Worm (Caenorhabditis elegans) whole organism, young adult: Measurements from ENCODE around the gene R102.2.

Experiments used
- D2030.7 ChIP-seq: fragments of 200-800 bp; sonication (Bioruptor generic); IDR thresholded peaks from 2 replicates; pipeline ENCODE4 v1.3.6; 2022; ENCODE audit warnings: missing genetic modification reagents, missing genetic modification characterization, missing compliant biosample characterization
- F22D6.2 ChIP-seq: sonication (generic microtip); optimal IDR thresholded peaks from 2 replicates; lab custom pipeline; 2016; ENCODE audit warnings: mild to moderate bottlenecking, missing genetic modification characterization, missing compliant biosample characterization
- F23B12.7 ChIP-seq: sonication (generic microtip); optimal IDR thresholded peaks from 2 replicates; lab custom pipeline; 2017; ENCODE audit warnings: missing genetic modification characterization, mild to moderate bottlenecking, missing compliant biosample characterization, antibody characterized with exemption, moderate library complexity; ENCODE audit not compliant: insufficient read depth
- F37B4.10 ChIP-seq: fragments of 200-800 bp; sonication (Bioruptor generic); IDR thresholded peaks from 2 replicates; pipeline ENCODE4 v1.3.6; 2022; ENCODE audit warnings: missing genetic modification characterization, missing compliant biosample characterization
- F57A8.1 ChIP-seq: fragments of 200-800 bp; sonication (Bioruptor generic); optimal IDR thresholded peaks from 2 replicates; lab custom pipeline; 2018; ENCODE audit warnings: mild to moderate bottlenecking, missing genetic modification characterization, moderate library complexity, missing compliant biosample characterization
- Y67H2A.10 ChIP-seq: fragments of 200-800 bp; sonication (Bioruptor generic); conservative IDR thresholded peaks from 2 replicates; pipeline ENCODE4 v1.3.6; 2022; ENCODE audit warnings: missing genetic modification reagents, missing genetic modification characterization, missing compliant biosample characterization
- Y79H2A.3 ChIP-seq: fragments of 200-800 bp; sonication (Bioruptor generic); conservative IDR thresholded peaks from 2 replicates; pipeline ENCODE4 v1.3.6; 2022; ENCODE audit warnings: missing genetic modification reagents, missing genetic modification characterization, missing compliant biosample characterization
- aptf-2 ChIP-seq: fragments of 200-800 bp; sonication (Bioruptor generic); conservative IDR thresholded peaks from 2 replicates; pipeline ENCODE4 v1.3.6; 2022; ENCODE audit warnings: missing genetic modification reagents, missing genetic modification characterization, missing compliant biosample characterization
- ceh-100 ChIP-seq: fragments of 200-800 bp; sonication (Bioruptor generic); IDR thresholded peaks from 2 replicates; pipeline ENCODE4 v1.3.6; 2022; ENCODE audit warnings: missing genetic modification reagents, missing genetic modification characterization, missing compliant biosample characterization
- ceh-27 ChIP-seq: fragments of 200-800 bp; sonication (Bioruptor generic); optimal IDR thresholded peaks from 2 replicates; lab custom pipeline; 2018; ENCODE audit warnings: mild to moderate bottlenecking, missing genetic modification characterization, moderate library complexity, missing compliant biosample characterization
- ceh-40 ChIP-seq: fragments of 200-800 bp; sonication (Bioruptor generic); IDR thresholded peaks from 2 replicates; pipeline ENCODE4 v1.3.6; 2022; ENCODE audit warnings: missing genetic modification characterization, missing compliant biosample characterization
- ceh-58 ChIP-seq: fragments of 200-800 bp; sonication (Bioruptor generic); IDR thresholded peaks from 2 replicates; pipeline ENCODE4 v1.3.6; 2022; ENCODE audit warnings: missing genetic modification characterization, missing compliant biosample characterization
- ceh-79 ChIP-seq: sonication (generic microtip); optimal IDR thresholded peaks from 2 replicates; lab custom pipeline; 2017; ENCODE audit warnings: mild to moderate bottlenecking, missing genetic modification characterization, missing compliant biosample characterization
- dox-1 ChIP-seq: fragments of 200-800 bp; sonication (Bioruptor generic); IDR thresholded peaks from 2 replicates; pipeline ENCODE4 v1.3.6; 2022; ENCODE audit warnings: missing genetic modification reagents, missing genetic modification characterization, missing compliant biosample characterization
- egl-44 ChIP-seq: fragments of 200-800 bp; sonication (Bioruptor generic); IDR thresholded peaks from 2 replicates; pipeline ENCODE4 v1.3.6; 2022; ENCODE audit warnings: missing genetic modification reagents, missing genetic modification characterization, missing compliant biosample characterization
- ekl-4 ChIP-seq: fragments of 200-800 bp; sonication (Bioruptor generic); IDR thresholded peaks from 2 replicates; pipeline ENCODE4 v1.3.6; 2022; ENCODE audit warnings: missing genetic modification reagents, missing genetic modification characterization, missing compliant biosample characterization
- him-1 ChIP-seq: sonication (generic microtip); optimal IDR thresholded peaks from 2 replicates; lab custom pipeline; 2016; ENCODE audit warnings: missing genotype, missing genetic modification reagents, missing genetic modification characterization, missing compliant biosample characterization
- hmg-20 ChIP-seq: fragments of 200-800 bp; sonication (Bioruptor generic); IDR thresholded peaks from 2 replicates; pipeline ENCODE4 v1.3.6; 2022; ENCODE audit warnings: missing genetic modification reagents, missing genetic modification characterization, missing compliant biosample characterization
- lin-35 ChIP-seq, 3 experiments: fragments of 150-350 bp in 2 of 3; sonication (generic microtip) in 1 of 3; optimal IDR thresholded peaks; 2 replicates each; lab custom pipeline; 2014 to 2018; ENCODE audit warnings: missing biosample characterization in 3 of 3, missing genetic modification characterization in 3 of 3, missing genetic modification reagents in 3 of 3
- madf-10 ChIP-seq: sonication (generic microtip); optimal IDR thresholded peaks from 2 replicates; lab custom pipeline; 2016; ENCODE audit warnings: mild to moderate bottlenecking, missing genetic modification characterization, missing compliant biosample characterization
- madf-3 ChIP-seq: fragments of 200-800 bp; sonication (Bioruptor generic); IDR thresholded peaks from 2 replicates; pipeline ENCODE4 v1.3.6; 2022; ENCODE audit warnings: missing genetic modification reagents, missing genetic modification characterization, missing compliant biosample characterization
- mcd-1 ChIP-seq: fragments of 200-800 bp; sonication (Bioruptor generic); IDR thresholded peaks from 2 replicates; pipeline ENCODE4 v1.3.6; 2022; ENCODE audit warnings: missing genetic modification reagents, missing genetic modification characterization, missing compliant biosample characterization
- mel-28 ChIP-seq: sonication (generic microtip); optimal IDR thresholded peaks from 2 replicates; lab custom pipeline; 2016; ENCODE audit warnings: borderline replicate concordance, mild to moderate bottlenecking, missing genetic modification characterization, missing compliant biosample characterization
- sea-2 ChIP-seq: fragments of 200-800 bp; sonication (Bioruptor generic); IDR thresholded peaks from 2 replicates; pipeline ENCODE4 v1.3.6; 2022; ENCODE audit warnings: missing genetic modification characterization, missing compliant biosample characterization
- snpc-1.3 ChIP-seq: sonication (generic microtip); optimal IDR thresholded peaks from 2 replicates; lab custom pipeline; 2017; ENCODE audit warnings: missing genetic modification characterization, mild to moderate bottlenecking, missing compliant biosample characterization, antibody characterized with exemption, moderate library complexity, missing genotype, missing genetic modification reagents; ENCODE audit not compliant: insufficient read depth
- snpc-3.4 ChIP-seq: sonication (generic microtip); optimal IDR thresholded peaks from 2 replicates; lab custom pipeline; 2017; ENCODE audit warnings: missing genetic modification characterization, mild to moderate bottlenecking, missing compliant biosample characterization, antibody characterized with exemption, moderate library complexity, missing genotype, missing genetic modification reagents
- snpc-4 ChIP-seq, 5 experiments: fragments of 150-350 bp in 1 of 5; sonication (generic microtip) in 4 of 5; optimal IDR thresholded peaks; 2 replicates each; lab custom pipeline; 2014 to 2018; ENCODE audit warnings: missing genetic modification characterization in 5 of 5, missing biosample characterization in 3 of 5, antibody characterized with exemption in 2 of 5, mild to moderate bottlenecking in 2 of 5, missing compliant biosample characterization in 2 of 5, missing genotype in 2 of 5, moderate library complexity in 2 of 5, missing genetic modification reagents in 1 of 5
- somi-1 ChIP-seq: fragments of 200-800 bp; sonication (Bioruptor generic); optimal IDR thresholded peaks from 2 replicates; lab custom pipeline; 2018; ENCODE audit warnings: mild to moderate bottlenecking, missing genetic modification characterization, missing compliant biosample characterization
- xnd-1 ChIP-seq: sonication (generic microtip); optimal IDR thresholded peaks from 2 replicates; lab custom pipeline; 2016; ENCODE audit warnings: missing genotype, missing genetic modification reagents, missing genetic modification characterization, missing compliant biosample characterization
- zfh-2 ChIP-seq: fragments of 200-800 bp; sonication (Bioruptor generic); conservative IDR thresholded peaks from 2 replicates; pipeline ENCODE4 v1.3.6; 2022; ENCODE audit warnings: missing genetic modification reagents, missing genetic modification characterization, missing compliant biosample characterization

The R102.2 gene

DNA sequence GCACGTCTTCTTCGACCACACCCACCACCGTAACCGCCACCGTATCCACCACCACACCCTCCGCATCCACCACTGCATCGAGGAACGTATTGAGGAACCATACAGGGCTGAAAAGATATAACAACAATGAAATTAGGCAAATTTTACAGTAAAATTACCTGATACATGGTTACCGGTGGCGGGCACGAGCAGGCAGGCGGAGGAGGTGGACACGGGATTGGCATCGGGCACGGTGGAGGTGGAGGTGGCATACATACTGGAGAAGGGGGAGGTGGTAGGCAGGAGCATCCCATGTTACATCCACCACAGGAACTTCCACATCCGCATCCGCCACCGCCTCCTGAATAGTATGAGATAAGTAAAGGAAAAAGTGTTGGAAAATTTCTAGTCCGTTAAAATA is 11.1 kb downstream of the R102.2 start:
- TF ChIP-seq xnd-1 (tag; lab: Kevin White, UChicago), result no peak
- no peak for TF ChIP-seq ceh-40 (GFP tag; lab: Robert Waterston, UW)
- no peak for TF ChIP-seq hmg-20 (GFP tag; lab: Robert Waterston, UW)
- TF ChIP-seq madf-10 (tag; lab: Kevin White, UChicago), result no peak
- TF ChIP-seq F57A8.1, result no peak
- no peak for TF ChIP-seq F37B4.10 (GFP tag; lab: Robert Waterston, UW)
- TF ChIP-seq F23B12.7 (tag; lab: Kevin White, UChicago), result no peak
- TF ChIP-seq dox-1 (GFP tag; lab: Robert Waterston, UW), result peak; percentile 11; the same call in 1 of the 2 replicates
- 0 out of 2 replicates have a peak, but pooled peaks have one; percentile 49 for TF ChIP-seq ceh-58 (GFP tag; lab: Robert Waterston, UW)
- TF ChIP-seq snpc-4 (GFP tag; optimal IDR thresholded peaks at IDR 0.05; lab: Kevin White, UChicago), result no peak
- TF ChIP-seq snpc-4 (tag; optimal IDR thresholded peaks at IDR 0.05; lab: Kevin White, UChicago), result no peak
- TF ChIP-seq Y79H2A.3 (GFP tag; lab: Robert Waterston, UW), result no peak
- no peak for TF ChIP-seq madf-3 (GFP tag; lab: Robert Waterston, UW)

DNA sequence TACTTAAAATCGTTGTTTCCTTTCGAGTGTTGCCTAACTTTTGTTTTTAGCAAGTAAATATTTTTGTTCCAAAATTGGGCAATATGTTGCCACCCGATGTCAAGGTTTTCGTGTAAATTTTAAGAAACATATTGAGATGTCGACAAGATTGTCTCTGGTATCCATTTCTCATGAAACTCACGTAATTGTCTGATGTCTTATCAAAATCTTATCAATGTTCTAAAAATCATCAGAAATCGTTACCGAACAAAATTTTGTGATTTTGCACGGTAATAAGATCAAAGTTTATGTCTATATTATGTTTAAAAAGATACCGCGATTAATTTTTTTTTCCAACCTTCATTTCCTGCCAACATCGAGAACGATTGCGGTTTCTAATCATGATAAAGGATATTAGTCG is 11.6 kb downstream of the R102.2 start:
- no peak for TF ChIP-seq ceh-27
- TF ChIP-seq snpc-3.4 (tag; lab: Kevin White, UChicago), result no peak
- TF ChIP-seq Y67H2A.10 (GFP tag; lab: Robert Waterston, UW), result no peak
- no peak for TF ChIP-seq mel-28 (tag; lab: Kevin White, UChicago)
- TF ChIP-seq ceh-79 (tag; lab: Kevin White, UChicago), result no peak

DNA sequence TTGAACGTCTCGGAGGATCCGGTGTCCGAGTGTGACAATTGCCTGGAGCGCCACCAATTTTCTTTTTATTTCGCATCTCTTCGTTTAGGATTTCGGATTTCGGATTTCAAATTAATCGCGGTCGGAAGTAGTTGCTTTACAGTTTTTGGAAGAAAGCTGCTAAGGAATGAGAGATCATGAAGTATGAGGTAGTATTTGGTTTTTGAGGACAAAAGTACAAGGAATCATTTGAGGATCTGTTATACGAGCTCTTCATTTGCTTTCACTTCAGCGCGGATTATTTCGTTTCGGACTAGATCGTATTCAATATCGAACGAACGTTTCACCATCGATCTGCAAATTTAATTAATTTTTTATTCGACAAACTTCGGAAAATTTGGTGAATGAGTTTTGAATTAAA is 12.3 kb downstream of the R102.2 start, which contains the start of gene R102.11:
Gene R102.11 (minus strand): TSS at position 101 of the 400 bp plus-strand sequence.
- TF ChIP-seq lin-35 (GFP tag; optimal IDR thresholded peaks at IDR 0.05; lab: Kevin White, UChicago) (no peak), aptf-2 (GFP tag; lab: Robert Waterston, UW) (no peak), him-1 (tag; lab: Kevin White, UChicago) (no peak), ceh-79 (tag; lab: Kevin White, UChicago) (no peak), egl-44 (GFP tag; lab: Robert Waterston, UW) (no peak), F22D6.2 (tag; lab: Kevin White, UChicago) (no peak), snpc-1.3 (tag; lab: Kevin White, UChicago) (no peak), sea-2 (GFP tag; lab: Robert Waterston, UW) (no peak)

DNA sequence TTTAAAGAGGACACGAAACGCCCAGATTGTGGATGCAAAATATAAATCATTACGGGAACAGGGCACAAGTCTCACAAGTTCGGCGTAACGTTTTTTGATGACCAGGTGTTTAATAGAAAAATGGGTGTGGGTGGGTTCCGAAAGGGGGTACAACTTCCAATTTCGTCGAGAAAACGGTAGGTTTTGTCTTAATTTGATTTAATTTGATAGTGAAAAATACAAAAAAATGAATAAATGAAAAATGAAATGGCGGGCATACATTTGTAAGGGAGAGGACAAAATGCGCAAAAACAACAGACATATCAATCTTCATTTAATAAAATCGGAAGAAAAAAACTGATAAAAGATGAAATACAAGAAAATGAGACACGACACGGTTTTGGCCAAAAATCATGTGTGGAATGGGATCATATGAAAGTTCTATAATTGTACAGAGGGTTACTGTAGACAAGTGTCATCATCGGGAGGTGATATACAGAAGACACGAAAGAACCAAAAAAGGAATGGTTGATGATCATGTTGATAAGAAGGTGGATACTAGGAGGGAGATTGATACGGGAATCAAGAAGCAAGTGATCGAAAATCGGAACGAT is 14.6 kb downstream of the R102.2 start:
- TF ChIP-seq somi-1, result peak; percentile 5
- TF ChIP-seq zfh-2 (GFP tag; lab: Robert Waterston, UW), result no peak

DNA sequence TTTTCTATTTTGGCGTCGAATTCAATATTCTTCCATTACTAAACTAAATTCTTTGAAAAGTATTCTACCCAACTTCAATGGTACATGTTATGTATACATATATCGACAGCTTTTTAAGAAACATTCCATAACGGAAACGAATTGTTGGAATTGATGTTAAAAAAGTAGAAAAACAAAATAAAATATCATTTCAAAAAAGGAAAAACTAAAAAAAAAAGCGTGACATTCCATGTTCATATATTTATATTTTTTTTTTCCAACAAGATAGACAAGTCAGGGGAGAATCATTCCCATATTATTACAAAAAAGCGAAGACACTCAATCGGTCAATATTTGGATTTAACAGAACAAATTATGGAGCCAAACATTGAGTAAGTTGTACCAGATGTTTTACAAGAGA is 17.8 kb downstream of the R102.2 start, which contains the start of gene R102.10:
Gene R102.10 (plus strand): TSS at position 301 of the 400 bp plus-strand sequence.
- TF ChIP-seq D2030.7 (GFP tag; lab: Robert Waterston, UW) (no peak), mcd-1 (GFP tag; lab: Robert Waterston, UW) (no peak), ceh-100 (GFP tag; lab: Robert Waterston, UW) (no peak), ekl-4 (GFP tag; lab: Robert Waterston, UW) (no peak)
